Worm (Caenorhabditis elegans): Measurements from ENCODE around the gene T21D9.2.

Gene T21D9.2

DNA sequence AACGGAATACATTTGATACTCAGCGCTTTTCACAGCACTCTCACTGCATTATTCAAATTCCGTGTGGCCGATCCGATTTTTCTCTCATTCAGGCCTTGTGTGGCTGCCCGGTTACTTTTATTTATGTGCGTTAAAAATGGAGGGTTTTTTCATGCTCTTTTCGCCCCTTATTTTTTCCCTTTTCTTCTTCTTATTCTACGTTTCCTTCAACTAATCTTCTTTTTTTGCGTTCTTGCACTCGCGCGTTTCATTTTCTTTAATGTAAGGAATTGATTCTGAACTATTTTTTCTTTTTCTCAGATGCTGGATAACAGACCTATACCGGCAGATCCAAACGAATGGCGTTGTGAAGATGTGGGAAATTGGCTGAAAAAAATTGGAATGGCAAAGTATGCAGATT is 12.0 kb upstream of the T21D9.2 start, which contains the start of gene F53B1.2:
Gene F53B1.2 (plus strand): TSS at position 301 of the 400 bp plus-strand sequence.
- TF ChIP-seq F10B5.3 (tag; optimal IDR thresholded peaks at IDR 0.05) = no peak
- TF ChIP-seq zip-2 (tag; optimal IDR thresholded peaks at IDR 0.05) = no peak
- TF ChIP-seq fkh-10 (GFP tag; optimal IDR thresholded peaks at IDR 0.05) = no peak
- TF ChIP-seq unc-130 (GFP tag; optimal IDR thresholded peaks at IDR 0.05) = no peak
- TF ChIP-seq aly-2 (tag; optimal IDR thresholded peaks at IDR 0.05) = no peak
- no peak for TF ChIP-seq fos-1 (tag; optimal IDR thresholded peaks at IDR 0.05)
- TF ChIP-seq lin-38 (GFP tag; IDR thresholded peaks at IDR 0.05) = no peak
- no peak for TF ChIP-seq arid-1 (GFP tag; conservative IDR thresholded peaks at IDR 0.05)
- no peak for TF ChIP-seq ama-1 (optimal IDR thresholded peaks at IDR 0.05)
- no peak for TF ChIP-seq nhr-237 (tag; optimal IDR thresholded peaks at IDR 0.05)
- no peak for TF ChIP-seq nhr-28 (tag; optimal IDR thresholded peaks at IDR 0.05)
- no peak for TF ChIP-seq hmg-1.1 (GFP tag; IDR thresholded peaks at IDR 0.05)

DNA sequence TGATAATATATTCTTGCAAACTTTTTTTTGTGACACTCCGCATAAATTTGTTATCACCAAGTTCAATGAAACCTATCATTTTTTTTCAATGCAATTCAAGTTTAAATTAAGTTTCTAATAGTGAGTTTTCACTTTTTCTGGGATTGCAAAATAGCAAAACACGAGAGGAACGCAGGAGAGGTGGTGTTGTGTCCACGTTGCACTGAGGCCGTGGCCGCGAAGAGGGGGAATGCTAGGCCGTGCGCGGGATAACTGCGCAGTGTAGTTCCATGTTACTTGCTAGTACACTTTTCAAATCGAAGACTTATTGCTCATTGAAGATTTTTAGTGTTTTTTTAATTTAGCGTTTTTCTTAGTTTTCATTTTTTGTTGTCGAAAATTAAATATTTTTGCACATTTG is 11.5 kb upstream of the T21D9.2 start:
- peak in 1 of 2 experiments; percentile 1 for TF ChIP-seq hif-1 (tag; optimal IDR thresholded peaks at IDR 0.05)
- peak; percentile 15 for TF ChIP-seq pqm-1 (tag; optimal IDR thresholded peaks at IDR 0.05)
- TF ChIP-seq tra-1 (GFP tag; IDR thresholded peaks at IDR 0.05) = no peak
- TF ChIP-seq hlh-30 (tag; optimal IDR thresholded peaks at IDR 0.05; ENCODE audit: insufficient read depth) = peak; percentile 1
- peak; percentile 71 for TF ChIP-seq mxl-3 (GFP tag; optimal IDR thresholded peaks at IDR 0.05)
- peak in 1 of 2 experiments; percentile 30 for TF ChIP-seq unc-62 (GFP tag; optimal IDR thresholded peaks at IDR 0.05 in 1 of 2)
- no peak for TF ChIP-seq unc-62 (tag; optimal IDR thresholded peaks at IDR 0.05)

DNA sequence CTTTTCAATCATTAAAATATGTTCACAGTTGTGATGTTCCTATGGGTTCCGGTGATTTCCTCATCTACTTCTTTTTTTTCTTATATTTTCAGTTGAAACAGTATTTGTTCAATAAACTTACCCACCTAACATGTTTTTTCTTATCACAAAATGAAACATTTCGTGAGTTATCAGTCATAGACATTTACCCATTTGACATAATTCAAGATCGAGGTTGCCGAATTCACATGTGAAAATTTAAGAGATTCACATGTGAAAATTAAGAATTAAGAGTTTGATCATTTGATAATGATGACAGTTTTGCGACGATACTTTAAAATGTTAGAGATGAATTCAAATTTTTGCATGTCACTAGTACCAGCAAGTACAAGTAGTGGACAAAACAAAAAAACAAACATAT is 10.7 kb upstream of the T21D9.2 start:
- TF ChIP-seq ZK337.2 (GFP tag; IDR thresholded peaks at IDR 0.05) (no peak), dve-1 (tag; optimal IDR thresholded peaks at IDR 0.05; ENCODE audit: insufficient read depth) (peak; percentile 83), nhr-48 (tag; optimal IDR thresholded peaks at IDR 0.05) (peak; percentile 4), zag-1 (tag; optimal IDR thresholded peaks at IDR 0.05) (no peak), hlh-30 (tag; optimal IDR thresholded peaks at IDR 0.05; ENCODE audit: insufficient read depth) (peak; percentile 46), nhr-6 (tag; optimal IDR thresholded peaks at IDR 0.05) (no peak), ceh-44 (GFP tag; IDR thresholded peaks at IDR 0.05) (no peak), dmd-6 (GFP tag; IDR thresholded peaks at IDR 0.05) (peak; percentile 87), pqm-1 (tag; optimal IDR thresholded peaks at IDR 0.05) (peak; percentile 70), tag-97 (GFP tag; IDR thresholded peaks at IDR 0.05) (no peak), hlh-11 (tag; optimal IDR thresholded peaks at IDR 0.05) (peak; percentile 69), tra-1 (GFP tag; IDR thresholded peaks at IDR 0.05) (0 out of 2 replicates have a peak, but pooled peaks have one; percentile 30), aha-1 (tag) (peak; percentile 5), F37D6.2 (tag; optimal IDR thresholded peaks at IDR 0.05) (no peak), daf-16 (GFP tag; optimal IDR thresholded peaks at IDR 0.05) (no peak), daf-16 (tag; optimal IDR thresholded peaks at IDR 0.05) (peak; percentile 65), mxl-2 (GFP tag; conservative IDR thresholded peaks at IDR 0.05) (peak; percentile 92)

DNA sequence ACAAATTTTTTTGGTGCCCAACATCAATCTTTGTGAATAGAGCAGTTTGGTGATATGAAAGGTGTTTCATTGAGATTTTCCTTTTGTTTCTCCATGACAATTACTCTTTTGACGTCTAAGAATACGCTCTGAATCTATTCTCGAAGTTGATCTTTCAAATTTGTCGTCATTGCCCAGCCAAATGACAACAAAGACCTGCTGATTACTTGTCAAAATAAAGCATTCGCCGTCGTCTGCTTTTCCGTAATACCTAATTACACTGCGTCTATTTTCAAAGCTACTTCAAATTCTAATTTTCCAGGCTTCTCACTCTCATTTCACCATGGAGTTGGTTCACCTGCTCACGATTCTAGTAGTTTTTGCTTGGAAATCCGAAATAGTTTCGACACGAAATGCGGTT is 8.6 kb upstream of the T21D9.2 start, which contains the start of gene F53B1.3:
Gene F53B1.3 (plus strand): TSS at position 301 of the 400 bp plus-strand sequence.
- TF ChIP-seq nhr-25 (tag; optimal IDR thresholded peaks at IDR 0.05; ENCODE audit: borderline replicate concordance, insufficient read depth) = no peak
- no peak for TF ChIP-seq rbr-2 (tag; optimal IDR thresholded peaks at IDR 0.05)
- TF ChIP-seq madf-9 (GFP tag; conservative IDR thresholded peaks at IDR 0.05) = no peak
- no peak for TF ChIP-seq nhr-42 (GFP tag; IDR thresholded peaks at IDR 0.05)
- no peak for TF ChIP-seq aha-1 (tag)
- TF ChIP-seq daf-12 (tag; optimal IDR thresholded peaks at IDR 0.05) = no peak
- TF ChIP-seq daf-16 (GFP tag; optimal IDR thresholded peaks at IDR 0.05) = no peak
- TF ChIP-seq daf-16 (tag; optimal IDR thresholded peaks at IDR 0.05) = no peak

Measured in whole organism, L4 larva.